Worm (Caenorhabditis elegans) whole organism, mixed stage, embryonic: ENCODE data around the gene Y57A10C.10.

Source experiments
- bed-3 ChIP-seq: fragments of 200-800 bp; sonication (Bioruptor generic); optimal IDR thresholded peaks from 3 replicates; lab custom pipeline; 2018; ENCODE audit warnings: mild to moderate bottlenecking, missing genetic modification characterization, moderate library complexity, missing compliant biosample characterization
- ceh-43 ChIP-seq: fragments of 200-800 bp; sonication (Bioruptor generic); optimal IDR thresholded peaks from 2 replicates; lab custom pipeline; 2018; ENCODE audit warnings: mild to moderate bottlenecking, missing genetic modification characterization, moderate library complexity, missing compliant biosample characterization
- elt-1 ChIP-seq: sonication (generic microtip); optimal IDR thresholded peaks from 2 replicates; lab custom pipeline; 2017; ENCODE audit warnings: missing genetic modification characterization, mild to moderate bottlenecking, missing compliant biosample characterization, antibody characterized with exemption, moderate library complexity, borderline replicate concordance; ENCODE audit not compliant: insufficient read depth
- lin-13 ChIP-seq: fragments of 150-350 bp; optimal IDR thresholded peaks from 2 replicates; lab custom pipeline; 2014; ENCODE audit warnings: missing biosample characterization, missing genetic modification characterization
- lsy-2 ChIP-seq: fragments of 150-350 bp; optimal IDR thresholded peaks from 2 replicates; lab custom pipeline; 2014; ENCODE audit warnings: missing biosample characterization, missing genetic modification characterization
- mep-1 ChIP-seq: fragments of 150-350 bp; optimal IDR thresholded peaks from 2 replicates; lab custom pipeline; 2017; ENCODE audit warnings: missing biosample characterization, missing genetic modification reagents, missing genetic modification characterization, inconsistent platforms
- nhr-237 ChIP-seq: fragments of 150-350 bp; optimal IDR thresholded peaks from 2 replicates; lab custom pipeline; 2014; ENCODE audit warnings: missing biosample characterization, missing genetic modification characterization
- nhr-76 ChIP-seq: sonication (generic microtip); optimal IDR thresholded peaks from 2 replicates; lab custom pipeline; 2017; ENCODE audit warnings: missing biosample characterization, missing genetic modification characterization
- snpc-4 ChIP-seq: fragments of 150-350 bp; optimal IDR thresholded peaks from 2 replicates; lab custom pipeline; 2014; ENCODE audit warnings: missing biosample characterization, missing genetic modification characterization
- sptf-1 ChIP-seq: sonication (generic microtip); optimal IDR thresholded peaks from 2 replicates; lab custom pipeline; 2017; ENCODE audit warnings: mild to moderate bottlenecking, missing genetic modification characterization, moderate library complexity, missing compliant biosample characterization
- tbx-8 ChIP-seq: fragments of 200-800 bp; sonication (Bioruptor generic); optimal IDR thresholded peaks from 2 replicates; lab custom pipeline; 2018; ENCODE audit warnings: mild to moderate bottlenecking, missing genetic modification characterization, moderate library complexity, missing compliant biosample characterization
- unc-39 ChIP-seq: fragments of 150-350 bp; optimal IDR thresholded peaks from 2 replicates; lab custom pipeline; 2014; ENCODE audit warnings: missing biosample characterization, missing genetic modification characterization
- zip-8 ChIP-seq: fragments of 150-350 bp; optimal IDR thresholded peaks from 2 replicates; lab custom pipeline; 2014; ENCODE audit warnings: missing biosample characterization, missing genetic modification characterization

DNA sequence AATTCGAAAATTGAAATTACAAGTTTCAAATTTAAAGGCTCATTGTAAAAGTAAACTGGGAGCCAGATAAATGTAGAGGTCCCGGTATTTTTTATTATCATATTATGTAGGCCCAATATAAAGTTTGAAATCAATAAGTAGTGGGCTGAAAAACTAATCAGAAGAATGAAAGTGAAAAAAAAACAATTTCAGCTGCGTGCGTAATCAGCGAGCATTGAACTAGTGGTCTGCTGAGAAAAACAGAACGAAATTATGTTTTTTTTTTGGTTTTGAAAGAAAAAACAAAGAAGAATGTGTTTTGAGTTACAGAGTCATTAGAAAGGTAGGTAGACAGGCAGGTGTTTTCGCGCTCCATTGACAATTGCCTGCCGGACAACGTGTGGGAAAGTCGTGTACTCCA is 32.3 kb downstream of the Y57A10C.10 start, which contains the start of gene sre-31:
- no peak for TF ChIP-seq sptf-1
- no peak for TF ChIP-seq tbx-8
- no peak for TF ChIP-seq lsy-2
- TF ChIP-seq nhr-76 (tag; lab: Kevin White, UChicago), result no peak
- no peak for TF ChIP-seq bed-3 (GFP tag; lab: Kevin White, UChicago)
- no peak for TF ChIP-seq snpc-4 (tag; lab: Kevin White, UChicago)
- no peak for TF ChIP-seq mep-1
- no peak for TF ChIP-seq nhr-237 (tag; lab: Kevin White, UChicago)
- no peak for TF ChIP-seq zip-8
- no peak for TF ChIP-seq unc-39 (tag; lab: Kevin White, UChicago)
- no peak for TF ChIP-seq ceh-43
- TF ChIP-seq elt-1 (tag; lab: Kevin White, UChicago), result no peak
- no peak for TF ChIP-seq lin-13 (tag; lab: Kevin White, UChicago)
